Fruit fly (Drosophila melanogaster) whole organism, embryonic: Measurements from ENCODE around the gene CG3348.

Source experiments
- Awh ChIP-seq: fragments of 200-800 bp; sonication (Bioruptor generic); IDR thresholded peaks from 2 replicates; pipeline ENCODE4, ENCODE4 v1.3.6; 2022; ENCODE audit warnings: missing biosample characterization, missing genetic modification characterization
- B-H1 ChIP-seq: fragments of 200-800 bp; sonication (Bioruptor generic); IDR thresholded peaks from 3 replicates; pipeline ENCODE4 v1.3.6; 2022; ENCODE audit warnings: missing biosample characterization, missing genetic modification characterization
- B-H2 ChIP-seq: fragments of 200-800 bp; sonication (Bioruptor generic); optimal IDR thresholded peaks from 2 replicates; lab custom pipeline; 2018; ENCODE audit warnings: missing biosample characterization, mild to moderate bottlenecking, missing genetic modification characterization
- CG11560 ChIP-seq: fragments of 200-800 bp; sonication (Bioruptor generic); IDR thresholded peaks from 3 replicates; pipeline ENCODE4 v1.3.6; 2022; ENCODE audit warnings: missing biosample characterization, missing genetic modification characterization
- CG11696 ChIP-seq: fragments of 200-800 bp; sonication (Bioruptor generic); IDR thresholded peaks from 2 replicates; pipeline ENCODE4 v1.3.6; 2022; ENCODE audit warnings: missing biosample characterization, missing genetic modification characterization
- CG12219 ChIP-seq: fragments of 200-800 bp; sonication (Bioruptor generic); optimal IDR thresholded peaks from 3 replicates; lab custom pipeline; 2018; ENCODE audit warnings: missing biosample characterization, mild to moderate bottlenecking, missing genetic modification characterization
- CG13296 ChIP-seq: fragments of 200-800 bp; sonication (Bioruptor generic); optimal IDR thresholded peaks from 3 replicates; lab custom pipeline; 2018; ENCODE audit warnings: missing biosample characterization, mild to moderate bottlenecking, missing genetic modification characterization
- CG14050 ChIP-seq: fragments of 200-800 bp; sonication (Bioruptor generic); IDR thresholded peaks from 3 replicates; pipeline ENCODE4 v1.3.6; 2022; ENCODE audit warnings: missing biosample characterization, missing genetic modification characterization
- CG15073 ChIP-seq: fragments of 200-800 bp; sonication (Bioruptor generic); optimal IDR thresholded peaks from 2 replicates; lab custom pipeline; 2016; ENCODE audit warnings: missing biosample characterization, missing genetic modification characterization
- CG17568 ChIP-seq: fragments of 200-800 bp; sonication (Bioruptor generic); optimal IDR thresholded peaks from 2 replicates; lab custom pipeline; 2018; ENCODE audit warnings: missing biosample characterization, mild to moderate bottlenecking, missing genetic modification characterization, moderate library complexity
- CG3726 ChIP-seq: fragments of 200-800 bp; sonication (Bioruptor generic); IDR thresholded peaks from 3 replicates; pipeline ENCODE4, ENCODE4 v1.3.6; 2022; ENCODE audit warnings: missing biosample characterization, missing genetic modification characterization
- CG4404 ChIP-seq: fragments of 200-800 bp; sonication (Bioruptor generic); IDR thresholded peaks from 2 replicates; pipeline ENCODE4 v1.3.6; 2022; ENCODE audit warnings: missing biosample characterization, missing genetic modification characterization
- CG4820 ChIP-seq: fragments of 200-800 bp; sonication (Bioruptor generic); optimal IDR thresholded peaks from 3 replicates; lab custom pipeline; 2016; ENCODE audit warnings: missing biosample characterization, missing genetic modification characterization
- CG4854 ChIP-seq: fragments of 200-800 bp; sonication (Bioruptor generic); optimal IDR thresholded peaks from 2 replicates; lab custom pipeline; 2016; ENCODE audit warnings: missing biosample characterization, missing genetic modification characterization, inconsistent platforms
- CG7271 ChIP-seq: fragments of 200-800 bp; sonication (Bioruptor generic); optimal IDR thresholded peaks from 2 replicates; lab custom pipeline; 2018; ENCODE audit warnings: missing biosample characterization, mild to moderate bottlenecking, missing genetic modification characterization, moderate library complexity
- CG7839 ChIP-seq: fragments of 200-800 bp; sonication (Bioruptor generic); optimal IDR thresholded peaks from 3 replicates; lab custom pipeline; 2018; ENCODE audit warnings: missing biosample characterization, mild to moderate bottlenecking, missing genetic modification characterization, moderate library complexity
- CG8290 ChIP-seq, 3 experiments: fragments of 200-800 bp; sonication (Bioruptor generic); optimal IDR thresholded peaks; 2 replicates each; lab custom pipeline; 2016 to 2019; ENCODE audit warnings: missing biosample characterization in 3 of 3, missing genetic modification characterization in 3 of 3, mild to moderate bottlenecking in 2 of 3, moderate library complexity in 1 of 3
- Chrac-16 ChIP-seq: fragments of 200-800 bp; sonication (Bioruptor generic); optimal IDR thresholded peaks from 3 replicates; lab custom pipeline; 2016; ENCODE audit warnings: missing biosample characterization, missing genetic modification characterization
- CkIIα-i1 ChIP-seq: fragments of 200-800 bp; sonication (Bioruptor generic); IDR thresholded peaks from 2 replicates; pipeline ENCODE4 v1.3.6; 2022; ENCODE audit warnings: missing biosample characterization, missing genetic modification characterization
- Dp ChIP-seq: fragments of 200-800 bp; sonication (Bioruptor generic); optimal IDR thresholded peaks from 2 replicates; lab custom pipeline; 2018; ENCODE audit warnings: missing biosample characterization, mild to moderate bottlenecking, missing genetic modification characterization, moderate library complexity
- HLH3B ChIP-seq: fragments of 200-800 bp; sonication (Bioruptor generic); IDR thresholded peaks from 2 replicates; pipeline ENCODE4 v1.3.6; 2022; ENCODE audit warnings: missing biosample characterization, missing genetic modification characterization
- HLH54F ChIP-seq: fragments of 200-800 bp; sonication (Bioruptor generic); optimal IDR thresholded peaks from 3 replicates; lab custom pipeline; 2016; ENCODE audit warnings: missing biosample characterization, missing genetic modification characterization
- Hr78 ChIP-seq, 2 experiments: fragments of 200-800 bp in 1 of 2; fragments of >200 bp in 1 of 2; sonication (Bioruptor generic) in 1 of 2; optimal IDR thresholded peaks; 2 replicates each; lab custom pipeline; 2017 to 2019; ENCODE audit warnings: missing biosample characterization in 2 of 2, missing genetic modification characterization in 2 of 2, mild to moderate bottlenecking in 1 of 2, moderate library complexity in 1 of 2
- Mad ChIP-seq: fragments of 200-800 bp; sonication (Bioruptor generic); optimal IDR thresholded peaks from 2 replicates; lab custom pipeline; 2016; ENCODE audit warnings: missing biosample characterization, missing genetic modification characterization
- Max ChIP-seq: fragments of 200-800 bp; sonication (Bioruptor generic); optimal IDR thresholded peaks from 2 replicates; lab custom pipeline; 2016; ENCODE audit warnings: missing biosample characterization, mild to moderate bottlenecking, missing genetic modification characterization
- Med ChIP-seq: fragments of 200-800 bp; sonication (Bioruptor generic); peaks from one replicate; lab custom pipeline; 2016; ENCODE audit warnings: missing biosample characterization, missing genetic modification characterization, mild to moderate bottlenecking, inconsistent platforms, moderate library complexity
- Meics ChIP-seq: fragments of 200-800 bp; sonication (Bioruptor generic); optimal IDR thresholded peaks from 2 replicates; lab custom pipeline; 2017; ENCODE audit warnings: missing biosample characterization, mild to moderate bottlenecking, missing genetic modification characterization
- Nf-YB ChIP-seq: fragments of 200-800 bp; sonication (Bioruptor generic); optimal IDR thresholded peaks from 3 replicates; lab custom pipeline; 2019; ENCODE audit warnings: missing biosample characterization, mild to moderate bottlenecking, missing genetic modification characterization, moderate library complexity
- NfI ChIP-seq: fragments of 200-800 bp; sonication (Bioruptor generic); optimal IDR thresholded peaks from 3 replicates; lab custom pipeline; 2018; ENCODE audit warnings: missing biosample characterization, mild to moderate bottlenecking, missing genetic modification characterization, moderate library complexity
- Oaz ChIP-seq: fragments of 200-800 bp; sonication (Bioruptor generic); IDR thresholded peaks from 2 replicates; pipeline ENCODE4 v1.3.6; 2022; ENCODE audit warnings: missing biosample characterization, missing genetic modification characterization
- PHDP ChIP-seq: fragments of 200-800 bp; sonication (Bioruptor generic); optimal IDR thresholded peaks from 3 replicates; lab custom pipeline; 2018; ENCODE audit warnings: missing biosample characterization, mild to moderate bottlenecking, missing genetic modification characterization, moderate library complexity
- Poxn ChIP-seq: fragments of 200-800 bp; sonication (Bioruptor generic); IDR thresholded peaks from 2 replicates; pipeline ENCODE4 v1.3.6; 2022; ENCODE audit warnings: missing biosample characterization, missing genetic modification characterization
- Rx ChIP-seq: fragments of 200-800 bp; sonication (Bioruptor generic); IDR thresholded peaks from 2 replicates; pipeline ENCODE4 v1.3.6; 2022; ENCODE audit warnings: missing biosample characterization, missing genetic modification characterization
- Taf1 ChIP-seq: fragments of 200-800 bp; sonication (Bioruptor generic); IDR thresholded peaks from 2 replicates; pipeline ENCODE4 v1.3.6; 2022; ENCODE audit warnings: missing biosample characterization, missing genetic modification characterization
- Usf ChIP-seq: fragments of 200-800 bp; sonication (Bioruptor generic); optimal IDR thresholded peaks from 2 replicates; lab custom pipeline; 2017; ENCODE audit warnings: missing genotype, missing biosample characterization, missing genetic modification characterization
- amos ChIP-seq: fragments of 200-800 bp; sonication (Bioruptor generic); IDR thresholded peaks from 2 replicates; pipeline ENCODE4 v1.3.6; 2022; ENCODE audit warnings: missing biosample characterization, missing genetic modification characterization; ENCODE audit not compliant: partially characterized antibody
- aop ChIP-seq: fragments of 200-800 bp; sonication (Bioruptor generic); IDR thresholded peaks from 2 replicates; pipeline ENCODE4 v1.3.6; 2022; ENCODE audit warnings: missing biosample characterization, missing genetic modification characterization
- cwo ChIP-seq: fragments of 200-800 bp; sonication (Bioruptor generic); optimal IDR thresholded peaks from 3 replicates; lab custom pipeline; 2017; ENCODE audit warnings: missing biosample characterization, missing genetic modification characterization, mild to moderate bottlenecking, moderate library complexity, missing genetic modification reagents
- esg ChIP-seq: fragments of 200-800 bp; sonication (Bioruptor generic); conservative IDR thresholded peaks from 2 replicates; pipeline ENCODE4 v1.3.6; 2022; ENCODE audit warnings: missing biosample characterization, missing genetic modification characterization
- jumu ChIP-seq: fragments of 200-800 bp; sonication (Bioruptor generic); optimal IDR thresholded peaks from 3 replicates; lab custom pipeline; 2016; ENCODE audit warnings: missing biosample characterization, missing genetic modification characterization
- kay ChIP-seq: fragments of 200-800 bp; sonication (Bioruptor generic); optimal IDR thresholded peaks from 2 replicates; lab custom pipeline; 2016; ENCODE audit warnings: missing biosample characterization, missing genetic modification characterization
- org-1 ChIP-seq: fragments of 200-800 bp; sonication (Bioruptor generic); optimal IDR thresholded peaks from 2 replicates; lab custom pipeline; 2017; ENCODE audit warnings: missing biosample characterization, missing genetic modification characterization
- pan ChIP-seq, 4 experiments: fragments of >200 bp in 3 of 4; fragments of 200-800 bp in 1 of 4; sonication (Bioruptor generic) in 1 of 4; optimal IDR thresholded peaks in 3 of 4; IDR thresholded peaks in 1 of 4; 2 replicates each; pipeline versions ENCODE4 v1.3.6 to Lab custom; 2017 to 2022; ENCODE audit warnings: missing biosample characterization in 2 of 4, missing genetic modification characterization in 2 of 4, mixed read lengths in 1 of 4
- ranshi ChIP-seq: fragments of 200-800 bp; sonication (Bioruptor generic); IDR thresholded peaks from 2 replicates; pipeline ENCODE4 v1.3.6; 2022; ENCODE audit warnings: missing biosample characterization, missing genetic modification characterization
- tap ChIP-seq: fragments of 200-800 bp; optimal IDR thresholded peaks from 3 replicates; lab custom pipeline; 2019; ENCODE audit warnings: missing biosample characterization, mild to moderate bottlenecking, missing genetic modification characterization, moderate library complexity
- tna ChIP-seq: fragments of 200-800 bp; sonication (Bioruptor generic); IDR thresholded peaks from 2 replicates; pipeline ENCODE4 v1.3.6; 2022; ENCODE audit warnings: missing biosample characterization, missing genetic modification characterization; ENCODE audit not compliant: partially characterized antibody
- vvl ChIP-seq: fragments of 200-800 bp; sonication (Bioruptor generic); IDR thresholded peaks from 2 replicates; pipeline ENCODE4 v1.3.6; 2022; ENCODE audit warnings: missing biosample characterization, missing genetic modification characterization

The CG3348 gene

dm6 chr3R:27288202-27289135 is 3.5 kb downstream of the CG3348 start, which contains the start of the genes bigmax and Hmu (continued):
- TF ChIP-seq aop (GFP tag; lab: Robert Waterston, UW), result no peak
- TF ChIP-seq CG15073 (GFP tag; lab: Kevin White, UChicago), result no peak
- peak; percentile 72 for TF ChIP-seq Oaz
- peak; percentile 76 for TF ChIP-seq B-H2 (GFP tag; lab: Kevin White, UChicago)
- TF ChIP-seq CG4404 (GFP tag; lab: Robert Waterston, UW), result peak; percentile 63
- peak; percentile 99 for TF ChIP-seq Med (GFP tag; lab: Kevin White, UChicago)
- TF ChIP-seq CG11696 (GFP tag; lab: Robert Waterston, UW), result no peak
- peak; percentile 77 for TF ChIP-seq kay
- TF ChIP-seq CkIIα-i1 (GFP tag; lab: Robert Waterston, UW), result no peak
- TF ChIP-seq Max (GFP tag; lab: Kevin White, UChicago), result peak; percentile 82
- TF ChIP-seq Taf1 (GFP tag; lab: Robert Waterston, UW), result peak; percentile 76
- TF ChIP-seq amos (GFP tag; lab: Robert Waterston, UW), result peak; percentile 87
- peak; percentile 79 for TF ChIP-seq NfI (GFP tag; lab: Kevin White, UChicago)
- TF ChIP-seq CG14050, result peak; percentile 76
- peak; percentile 74 for TF ChIP-seq CG13296 (GFP tag; lab: Kevin White, UChicago)
- TF ChIP-seq HLH3B (GFP tag; lab: Robert Waterston, UW), result peak; percentile 80
- peak; percentile 63 for TF ChIP-seq CG7271 (tag; lab: Kevin White, UChicago)
- TF ChIP-seq Awh, result peak; percentile 48; the same call in 1 of the 2 replicates
- TF ChIP-seq Usf (GFP tag; lab: Kevin White, UChicago), result peak; percentile 73
- TF ChIP-seq org-1 (GFP tag; lab: Kevin White, UChicago), result no peak
- TF ChIP-seq Poxn, result no peak
- peak; percentile 55 for TF ChIP-seq Nf-YB (GFP tag; lab: Kevin White, UChicago)
- peak; percentile 92 for TF ChIP-seq vvl (GFP tag; lab: Robert Waterston, UW)
- no peak for TF ChIP-seq pan (optimal IDR thresholded peaks at IDR 0.05; lab: Kevin White, UChicago)
- peak in 1 of 2 experiments; percentile 90 for TF ChIP-seq pan (GFP tag; optimal IDR thresholded peaks at IDR 0.05 in 1 of 2, IDR thresholded peaks at IDR 0.05 in 1 of 2)
- TF ChIP-seq Hr78 (GFP tag; optimal IDR thresholded peaks at IDR 0.05; lab: Kevin White, UChicago), result peak in 1 of 2 experiments; percentile 80
- TF ChIP-seq Mad (GFP tag; lab: Kevin White, UChicago), result peak; percentile 85
- TF ChIP-seq cwo (GFP tag; lab: Kevin White, UChicago), result peak; percentile 47
- peak; percentile 74 for TF ChIP-seq B-H1 (GFP tag; lab: Robert Waterston, UW)
- peak; percentile 82 for TF ChIP-seq CG4820 (GFP tag; lab: Kevin White, UChicago)
- TF ChIP-seq HLH54F (GFP tag; lab: Kevin White, UChicago), result peak; percentile 87
- TF ChIP-seq ranshi (GFP tag; lab: Robert Waterston, UW), result peak; percentile 90
- peak; percentile 67; the same call in 2 of the 3 replicates for TF ChIP-seq CG11560 (tag; lab: Robert Waterston, UW)
- TF ChIP-seq Dp (GFP tag; lab: Kevin White, UChicago), result peak; percentile 37
- peak; percentile 69 for TF ChIP-seq CG4854 (GFP tag; lab: Kevin White, UChicago)
- no peak for TF ChIP-seq CG17568 (GFP tag; lab: Kevin White, UChicago)
- peak; percentile 84 for TF ChIP-seq CG7839 (tag; lab: Kevin White, UChicago)
- peak; percentile 87 for TF ChIP-seq PHDP (tag; lab: Kevin White, UChicago)
- TF ChIP-seq esg (GFP tag; lab: Robert Waterston, UW), result peak; percentile 61
- peak; percentile 71 for TF ChIP-seq tna
- peak; percentile 77 for TF ChIP-seq CG8290 (GFP tag; optimal IDR thresholded peaks at IDR 0.05; lab: Kevin White, UChicago)
- TF ChIP-seq CG8290 (tag; optimal IDR thresholded peaks at IDR 0.05; lab: Kevin White, UChicago), result peak in 1 of 2 experiments; percentile 93
- peak; percentile 89 for TF ChIP-seq jumu (GFP tag; lab: Kevin White, UChicago)
- peak; percentile 56; the same call in 1 of the 2 replicates for TF ChIP-seq Rx (GFP tag; lab: Robert Waterston, UW)
- TF ChIP-seq Meics (GFP tag; lab: Kevin White, UChicago), result peak; percentile 74
- TF ChIP-seq Chrac-16, result peak; percentile 87
- peak; percentile 55 for TF ChIP-seq tap (tag; lab: Kevin White, UChicago)
- TF ChIP-seq CG3726 (GFP tag; lab: Robert Waterston, UW), result peak; percentile 65; the same call in 2 of the 3 replicates
- peak; percentile 51 for TF ChIP-seq CG12219
